Worm (Caenorhabditis elegans): ENCODE data around the gene D2089.8.

DNA sequence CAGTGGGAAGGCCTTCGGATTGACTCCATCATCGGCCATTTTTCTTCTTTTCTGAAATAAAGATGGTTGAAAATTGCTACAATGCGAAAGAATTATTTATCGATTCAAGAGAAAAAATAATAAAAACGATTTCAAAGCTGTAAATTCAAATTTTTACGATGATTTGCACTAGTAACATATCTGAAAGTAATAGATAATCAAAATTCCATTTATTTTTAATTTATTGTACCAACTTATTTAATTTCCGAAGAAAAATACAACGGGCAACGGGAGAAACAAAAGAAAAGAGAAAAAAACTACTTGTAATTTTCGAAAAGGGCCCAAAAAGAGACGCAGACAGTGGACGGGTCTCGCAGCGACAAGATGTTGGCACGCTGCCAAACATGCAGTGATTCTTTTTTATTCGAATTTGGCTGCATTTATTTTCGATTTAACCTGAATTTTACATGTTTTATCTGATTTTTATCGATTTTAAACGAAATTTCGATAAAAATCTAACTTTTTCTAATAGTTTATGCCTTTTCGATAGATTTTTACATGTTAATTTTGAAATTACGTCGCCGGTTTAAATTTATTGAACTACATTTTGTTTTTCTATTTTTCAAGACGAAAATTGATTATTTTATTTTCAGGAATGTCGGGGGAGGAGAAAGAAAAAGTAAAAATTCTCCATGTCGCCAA lies 3.9 kb downstream of the D2089.8 start, which contains the start of the genes snu-13 and rsp-7:
- TF ChIP-seq sea-1 (GFP tag; conservative IDR thresholded peaks at IDR 0.05), result no peak
- no peak for TF ChIP-seq F13C5.2 (tag; optimal IDR thresholded peaks at IDR 0.05)
- no peak for TF ChIP-seq ama-1 (optimal IDR thresholded peaks at IDR 0.05)
- TF ChIP-seq aly-1 (tag; optimal IDR thresholded peaks at IDR 0.05), result no peak
- TF ChIP-seq ets-7 (tag; optimal IDR thresholded peaks at IDR 0.05), result no peak
- no peak for TF ChIP-seq ceh-13 (GFP tag; optimal IDR thresholded peaks at IDR 0.05)

All from whole organism, early embryonic.